Worm (Caenorhabditis elegans) whole organism, L2 larva: Measurements from ENCODE around the gene R144.11.

Experiments
- egl-27 ChIP-seq: sonication (generic microtip); optimal IDR thresholded peaks from 3 replicates; lab custom pipeline; 2017; ENCODE audit warnings: missing biosample characterization, missing genetic modification reagents, missing genetic modification characterization
- mab-5 ChIP-seq: fragments of 150-350 bp; optimal IDR thresholded peaks from 2 replicates; lab custom pipeline; 2014; ENCODE audit warnings: missing biosample characterization, missing genetic modification characterization
- nhr-11 ChIP-seq: fragments of 150-350 bp; optimal IDR thresholded peaks from 2 replicates; lab custom pipeline; 2014; ENCODE audit warnings: missing biosample characterization, missing genetic modification characterization

DNA sequence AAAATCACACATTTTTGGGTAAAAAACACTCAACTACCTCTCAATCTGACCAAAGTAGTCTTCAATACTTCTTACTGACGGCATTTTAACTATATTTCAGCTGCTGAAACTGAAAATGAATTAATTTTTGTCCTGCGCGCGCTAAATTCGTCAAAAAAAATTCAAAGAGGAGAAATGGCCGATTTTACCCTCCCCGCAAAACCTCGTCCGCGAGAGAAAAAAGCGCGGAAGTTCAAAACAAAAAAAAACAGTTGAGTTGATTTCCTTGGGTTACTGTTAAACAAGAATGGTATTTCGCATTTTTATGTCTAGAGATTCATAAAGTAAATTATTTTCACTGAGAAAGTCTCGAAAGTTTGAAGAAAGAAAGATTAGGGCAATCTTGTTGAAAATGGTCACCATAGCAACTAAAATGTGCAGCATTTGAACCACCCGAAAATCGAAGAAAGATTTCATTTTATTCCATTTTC lies 21.8 kb downstream of the R144.11 start, which contains the start of the genes C27F2.10 and wdr-60:
- TF ChIP-seq nhr-11 (tag; lab: Kevin White, UChicago) (no peak), mab-5 (tag; lab: Kevin White, UChicago) (no peak), egl-27 (tag; lab: Kevin White, UChicago) (no peak)
